Worm (Caenorhabditis elegans) whole organism, L3 larva: Measurements from ENCODE around the gene rnp-9.

Experiments used
- R02D3.7 ChIP-seq: fragments of 150-350 bp; optimal IDR thresholded peaks from 2 replicates; lab custom pipeline; 2014; ENCODE audit warnings: missing biosample characterization, missing genetic modification characterization
- ZK546.5 ChIP-seq: sonication (generic microtip); optimal IDR thresholded peaks from 2 replicates; lab custom pipeline; 2017; ENCODE audit warnings: missing biosample characterization, missing genetic modification characterization
- aly-2 ChIP-seq: fragments of 150-350 bp; optimal IDR thresholded peaks from 2 replicates; lab custom pipeline; 2014; ENCODE audit warnings: missing biosample characterization, missing genetic modification characterization
- ama-1 ChIP-seq: fragments of 150-350 bp; optimal IDR thresholded peaks from 2 replicates; lab custom pipeline; 2018
- ceh-16 ChIP-seq: sonication (generic microtip); optimal IDR thresholded peaks from 2 replicates; lab custom pipeline; 2017; ENCODE audit warnings: missing biosample characterization, missing genetic modification characterization
- ceh-28 ChIP-seq: fragments of 150-350 bp; optimal IDR thresholded peaks from 2 replicates; lab custom pipeline; 2014; ENCODE audit warnings: missing biosample characterization, missing genetic modification reagents, missing genetic modification characterization
- ceh-82 ChIP-seq: fragments of 150-350 bp; optimal IDR thresholded peaks from 2 replicates; lab custom pipeline; 2014; ENCODE audit warnings: missing biosample characterization, missing genetic modification characterization
- ceh-9 ChIP-seq: sonication (generic microtip); optimal IDR thresholded peaks from 2 replicates; lab custom pipeline; 2018; ENCODE audit warnings: missing biosample characterization, missing genetic modification characterization
- daf-12 ChIP-seq: fragments of 150-350 bp; optimal IDR thresholded peaks from 2 replicates; lab custom pipeline; 2014; ENCODE audit warnings: missing biosample characterization, missing genetic modification reagents, missing genetic modification characterization
- egl-27 ChIP-seq: sonication (generic microtip); optimal IDR thresholded peaks from 4 replicates; lab custom pipeline; 2017; ENCODE audit warnings: missing biosample characterization, missing genetic modification reagents, missing genetic modification characterization
- egl-5 ChIP-seq: fragments of 150-350 bp; optimal IDR thresholded peaks from 2 replicates; lab custom pipeline; 2017; ENCODE audit warnings: missing biosample characterization, missing genetic modification reagents, missing genetic modification characterization, inconsistent platforms
- elt-1 ChIP-seq: fragments of 150-350 bp; optimal IDR thresholded peaks from 2 replicates; lab custom pipeline; 2014; ENCODE audit warnings: missing biosample characterization, missing genetic modification characterization
- elt-2 ChIP-seq: sonication (generic microtip); optimal IDR thresholded peaks from 2 replicates; lab custom pipeline; 2016; ENCODE audit warnings: missing genetic modification reagents, mild to moderate bottlenecking, missing genetic modification characterization, missing compliant biosample characterization
- elt-3 ChIP-seq, 3 experiments: fragments of 150-350 bp in 1 of 3; sonication (generic microtip) in 2 of 3; optimal IDR thresholded peaks; 2 replicates in 2 of 3; 4 replicates in 1 of 3; lab custom pipeline; 2014 to 2017; ENCODE audit warnings: missing biosample characterization in 3 of 3, missing genetic modification characterization in 3 of 3
- eor-1 ChIP-seq, 2 experiments: fragments of 150-350 bp; optimal IDR thresholded peaks; 2 replicates each; lab custom pipeline; 2014 to 2018; ENCODE audit warnings: missing biosample characterization in 2 of 2, missing genetic modification characterization in 2 of 2
- fkh-10 ChIP-seq: sonication (generic microtip); optimal IDR thresholded peaks from 2 replicates; lab custom pipeline; 2017; ENCODE audit warnings: missing biosample characterization, missing genetic modification reagents, missing genetic modification characterization
- fos-1 ChIP-seq: fragments of 150-350 bp; optimal IDR thresholded peaks from 2 replicates; lab custom pipeline; 2014; ENCODE audit warnings: missing biosample characterization, missing genetic modification characterization
- hmg-11 ChIP-seq: sonication (generic microtip); optimal IDR thresholded peaks from 2 replicates; lab custom pipeline; 2016; ENCODE audit warnings: missing genetic modification characterization, missing compliant biosample characterization
- jun-1 ChIP-seq: fragments of 150-350 bp; optimal IDR thresholded peaks from 2 replicates; lab custom pipeline; 2014; ENCODE audit warnings: missing biosample characterization, missing genetic modification reagents, missing genetic modification characterization
- lin-15B ChIP-seq: fragments of 150-350 bp; optimal IDR thresholded peaks from 2 replicates; lab custom pipeline; 2014; ENCODE audit warnings: missing biosample characterization, missing genetic modification characterization
- lin-39 ChIP-seq: fragments of 150-350 bp; optimal IDR thresholded peaks from 2 replicates; lab custom pipeline; 2018; ENCODE audit warnings: missing biosample characterization, missing genetic modification reagents, missing genetic modification characterization
- lsy-12 ChIP-seq: sonication (generic microtip); optimal IDR thresholded peaks from 2 replicates; lab custom pipeline; 2016; ENCODE audit warnings: mild to moderate bottlenecking, missing genetic modification characterization, missing compliant biosample characterization
- mdl-1 ChIP-seq: fragments of 150-350 bp; optimal IDR thresholded peaks from 2 replicates; lab custom pipeline; 2014; ENCODE audit warnings: missing biosample characterization, missing genetic modification characterization
- mml-1 ChIP-seq: fragments of 150-350 bp; sonication (generic microtip); optimal IDR thresholded peaks from 3 replicates; lab custom pipeline; 2014; ENCODE audit warnings: missing biosample characterization, missing genetic modification characterization
- nfya-1 ChIP-seq: sonication (generic microtip); optimal IDR thresholded peaks from 2 replicates; lab custom pipeline; 2017; ENCODE audit warnings: missing genetic modification characterization, mild to moderate bottlenecking, missing compliant biosample characterization, antibody characterized with exemption, moderate library complexity; ENCODE audit not compliant: insufficient read depth
- nhr-11 ChIP-seq: fragments of 150-350 bp; optimal IDR thresholded peaks from 2 replicates; lab custom pipeline; 2014; ENCODE audit warnings: missing biosample characterization, missing genetic modification characterization
- nhr-12 ChIP-seq: fragments of 150-350 bp; optimal IDR thresholded peaks from 2 replicates; lab custom pipeline; 2014; ENCODE audit warnings: missing biosample characterization, missing genetic modification characterization
- nhr-23 ChIP-seq: fragments of 150-350 bp; optimal IDR thresholded peaks from 2 replicates; lab custom pipeline; 2014; ENCODE audit warnings: missing biosample characterization, missing genetic modification reagents, missing genetic modification characterization
- nhr-237 ChIP-seq: fragments of 150-350 bp; optimal IDR thresholded peaks from 2 replicates; lab custom pipeline; 2014; ENCODE audit warnings: missing biosample characterization, missing genetic modification characterization
- nhr-25 ChIP-seq: sonication (generic microtip); optimal IDR thresholded peaks from 2 replicates; lab custom pipeline; 2017; ENCODE audit warnings: missing biosample characterization, missing genetic modification characterization
- nhr-28 ChIP-seq: fragments of 150-350 bp; optimal IDR thresholded peaks from 2 replicates; lab custom pipeline; 2014; ENCODE audit warnings: missing biosample characterization, missing genetic modification characterization
- nhr-43 ChIP-seq: sonication (generic microtip); optimal IDR thresholded peaks from 2 replicates; lab custom pipeline; 2016; ENCODE audit warnings: mild to moderate bottlenecking, missing genetic modification characterization, missing compliant biosample characterization; ENCODE audit not compliant: poor library complexity, severe bottlenecking
- nhr-67 ChIP-seq: fragments of 150-350 bp; optimal IDR thresholded peaks from 2 replicates; lab custom pipeline; 2014; ENCODE audit warnings: missing biosample characterization, missing genetic modification characterization
- nhr-76 ChIP-seq: fragments of 150-350 bp; sonication (generic microtip); optimal IDR thresholded peaks from 5 replicates; lab custom pipeline; 2014; ENCODE audit warnings: missing biosample characterization, missing genetic modification characterization
- nhr-77 ChIP-seq: fragments of 150-350 bp; optimal IDR thresholded peaks from 2 replicates; lab custom pipeline; 2014; ENCODE audit warnings: missing biosample characterization, missing genetic modification characterization
- pqm-1 ChIP-seq: fragments of 150-350 bp; optimal IDR thresholded peaks from 2 replicates; lab custom pipeline; 2017; ENCODE audit warnings: missing biosample characterization, missing genetic modification characterization, inconsistent platforms
- sea-2 ChIP-seq: fragments of 150-350 bp; sonication (generic microtip); optimal IDR thresholded peaks from 4 replicates; lab custom pipeline; 2014; ENCODE audit warnings: missing biosample characterization, missing genetic modification reagents, missing genetic modification characterization
- skn-1 ChIP-seq: fragments of 150-350 bp; optimal IDR thresholded peaks from 2 replicates; lab custom pipeline; 2014; ENCODE audit warnings: missing biosample characterization, missing genetic modification characterization
- tbx-2 ChIP-seq: sonication (generic microtip); optimal IDR thresholded peaks from 2 replicates; lab custom pipeline; 2016; ENCODE audit warnings: mild to moderate bottlenecking, missing genetic modification characterization, missing compliant biosample characterization
- unc-39 ChIP-seq: sonication (generic microtip); optimal IDR thresholded peaks from 4 replicates; lab custom pipeline; 2017; ENCODE audit warnings: missing biosample characterization, missing genetic modification characterization
- unc-62 ChIP-seq: fragments of 150-350 bp; sonication (generic microtip); optimal IDR thresholded peaks from 4 replicates; lab custom pipeline; 2014; ENCODE audit warnings: missing biosample characterization, missing genetic modification reagents, missing genetic modification characterization
- ztf-11 ChIP-seq: fragments of 150-350 bp; optimal IDR thresholded peaks from 2 replicates; lab custom pipeline; 2014; ENCODE audit warnings: missing biosample characterization, missing genetic modification characterization
- ztf-4 ChIP-seq: fragments of 150-350 bp; optimal IDR thresholded peaks from 2 replicates; lab custom pipeline; 2014; ENCODE audit warnings: missing biosample characterization, missing genetic modification characterization

rnp-9 gene

ce11 chrX:10150918-10151317 is 16.2 kb upstream of the rnp-9 start:
- no peak for TF ChIP-seq lsy-12 (tag; lab: Kevin White, UChicago)
- TF ChIP-seq skn-1 (tag; lab: Kevin White, UChicago), result no peak
- no peak for TF ChIP-seq elt-2 (tag; lab: Kevin White, UChicago)
- TF ChIP-seq nhr-67 (tag; lab: Kevin White, UChicago), result no peak
- TF ChIP-seq nhr-77 (tag; lab: Kevin White, UChicago), result no peak
- TF ChIP-seq unc-62 (GFP tag; lab: Kevin White, UChicago), result no peak
- no peak for TF ChIP-seq egl-5 (tag; lab: Kevin White, UChicago)
- no peak for TF ChIP-seq ZK546.5 (tag; lab: Kevin White, UChicago)

ce11 chrX:10154317-10154942 is 12.7 kb upstream of the rnp-9 start, which contains the start of gene F09B9.5:
F09B9.5 (plus strand) TSS chrX:10154817.
- no peak for TF ChIP-seq elt-2 (tag; lab: Kevin White, UChicago)
- TF ChIP-seq nfya-1 (tag; lab: Kevin White, UChicago), result peak; percentile 62
- no peak for TF ChIP-seq ceh-16 (tag; lab: Kevin White, UChicago)
- TF ChIP-seq nhr-67 (tag; lab: Kevin White, UChicago), result no peak
- peak; percentile 49 for TF ChIP-seq unc-62 (GFP tag; lab: Kevin White, UChicago)
- peak; percentile 24 for TF ChIP-seq hmg-11
- TF ChIP-seq lsy-12 (tag; lab: Kevin White, UChicago), result no peak
- no peak for TF ChIP-seq nhr-43 (tag; lab: Kevin White, UChicago)
- TF ChIP-seq, all 47 proteins: peak for 3

- TF ChIP-seq sea-2 (no peak), mml-1 (tag; lab: Kevin White, UChicago) (no peak), ceh-82 (tag; lab: Kevin White, UChicago) (no peak), elt-3 (tag; optimal IDR thresholded peaks at IDR 0.05; lab: Kevin White, UChicago) (no peak), fos-1 (tag; lab: Kevin White, UChicago) (no peak), ZK546.5 (tag; lab: Kevin White, UChicago) (no peak), lin-39 (no peak), fkh-10 (GFP tag; lab: Kevin White, UChicago) (peak; percentile 40), lin-15B (tag; lab: Kevin White, UChicago) (no peak)
- TF ChIP-seq, all 47 proteins: peak for 1
These were observed 12.0 kb upstream of the rnp-9 start for ce11 chrX:10155127-10155526.

- TF ChIP-seq elt-3 (tag; optimal IDR thresholded peaks at IDR 0.05; lab: Kevin White, UChicago), result no peak
- TF ChIP-seq nhr-11 (tag; lab: Kevin White, UChicago), result no peak
- no peak for TF ChIP-seq nhr-67 (tag; lab: Kevin White, UChicago)
- TF ChIP-seq tbx-2, result peak; percentile 20
- TF ChIP-seq ztf-11 (tag; lab: Kevin White, UChicago), result no peak
- no peak for TF ChIP-seq mml-1 (tag; lab: Kevin White, UChicago)
- TF ChIP-seq nhr-43 (tag; lab: Kevin White, UChicago), result peak; percentile 58
- peak; percentile 75 for TF ChIP-seq lin-39
- TF ChIP-seq ceh-9, result no peak
- TF ChIP-seq elt-2 (tag; lab: Kevin White, UChicago), result peak; percentile 52
- no peak for TF ChIP-seq aly-2 (tag; lab: Kevin White, UChicago)
- TF ChIP-seq lin-15B (tag; lab: Kevin White, UChicago), result peak; percentile 57
- no peak for TF ChIP-seq ceh-16 (tag; lab: Kevin White, UChicago)
- TF ChIP-seq ZK546.5 (tag; lab: Kevin White, UChicago), result no peak
- peak; percentile 95 for TF ChIP-seq nfya-1 (tag; lab: Kevin White, UChicago)
- peak; percentile 40 for TF ChIP-seq ceh-28 (tag; lab: Kevin White, UChicago)
- peak; percentile 89 for TF ChIP-seq nhr-23 (tag; lab: Kevin White, UChicago)
- no peak for TF ChIP-seq sea-2
- TF ChIP-seq egl-27 (tag; lab: Kevin White, UChicago), result no peak
- peak; percentile 57 for TF ChIP-seq nhr-25 (tag; lab: Kevin White, UChicago)
- TF ChIP-seq daf-12 (tag; lab: Kevin White, UChicago), result no peak
- TF ChIP-seq lsy-12 (tag; lab: Kevin White, UChicago), result peak; percentile 2
- TF ChIP-seq elt-1 (tag; lab: Kevin White, UChicago), result no peak
- TF ChIP-seq mdl-1 (tag; lab: Kevin White, UChicago), result no peak
- TF ChIP-seq nhr-237 (tag; lab: Kevin White, UChicago), result no peak
- TF ChIP-seq nhr-77 (tag; lab: Kevin White, UChicago), result no peak
- TF ChIP-seq eor-1 (tag; optimal IDR thresholded peaks at IDR 0.05; lab: Kevin White, UChicago), result no peak
- TF ChIP-seq nhr-76 (tag; lab: Kevin White, UChicago), result no peak
- TF ChIP-seq pqm-1 (tag; lab: Kevin White, UChicago), result peak; percentile 35
- TF ChIP-seq nhr-28, result no peak
- no peak for TF ChIP-seq fkh-10 (GFP tag; lab: Kevin White, UChicago)
- TF ChIP-seq ztf-4 (tag; lab: Kevin White, UChicago), result no peak
- no peak for TF ChIP-seq skn-1 (tag; lab: Kevin White, UChicago)
- no peak for TF ChIP-seq unc-39 (tag; lab: Kevin White, UChicago)
- no peak for TF ChIP-seq R02D3.7 (tag; lab: Kevin White, UChicago)
- no peak for TF ChIP-seq unc-62 (GFP tag; lab: Kevin White, UChicago)
- no peak for TF ChIP-seq nhr-12 (tag; lab: Kevin White, UChicago)
- TF ChIP-seq ama-1 (lab: Kevin White, UChicago), result peak; percentile 69
- TF ChIP-seq hmg-11, result peak; percentile 75
- no peak for TF ChIP-seq ceh-82 (tag; lab: Kevin White, UChicago)
- no peak for TF ChIP-seq jun-1 (tag; lab: Kevin White, UChicago)
These were observed 8.4 kb upstream of the rnp-9 start, which contains the start of gene erd-2.1 for ce11 chrX:10158716-10159115. erd-2.1 (minus strand) TSS chrX:10158829.
